Worm (Caenorhabditis elegans) whole organism, L1 larva: ENCODE data around the gene M163.10.
A peak's percentile ranks its signal among the peaks of the same experiment; 100 is the strongest.

Experiments
- C34B4.2 ChIP-seq: sonication (generic microtip); optimal IDR thresholded peaks from 2 replicates; lab custom pipeline; 2017; ENCODE audit warnings: mild to moderate bottlenecking, missing genetic modification characterization, missing compliant biosample characterization
- F16B12.6 ChIP-seq: fragments of 150-350 bp; optimal IDR thresholded peaks from 2 replicates; lab custom pipeline; 2014; ENCODE audit warnings: missing biosample characterization, missing genetic modification characterization
- aly-2 ChIP-seq: fragments of 150-350 bp; optimal IDR thresholded peaks from 2 replicates; lab custom pipeline; 2014; ENCODE audit warnings: missing biosample characterization, missing genetic modification characterization
- ama-1 ChIP-seq: fragments of 150-350 bp; optimal IDR thresholded peaks from 2 replicates; lab custom pipeline; 2014
- blmp-1 ChIP-seq: fragments of 150-350 bp; optimal IDR thresholded peaks from 2 replicates; lab custom pipeline; 2014; ENCODE audit warnings: missing biosample characterization, missing genetic modification characterization
- ceh-8 ChIP-seq: fragments of 200-800 bp; sonication (Bioruptor generic); optimal IDR thresholded peaks from 2 replicates; lab custom pipeline; 2018; ENCODE audit warnings: mild to moderate bottlenecking, missing genetic modification characterization, moderate library complexity, missing compliant biosample characterization
- ceh-82 ChIP-seq, 3 experiments: fragments of 150-350 bp in 1 of 3; sonication (generic microtip) in 2 of 3; optimal IDR thresholded peaks; 2 replicates each; lab custom pipeline; 2014 to 2017; ENCODE audit warnings: missing biosample characterization in 3 of 3, missing genetic modification characterization in 3 of 3
- ceh-90 ChIP-seq: sonication (generic microtip); optimal IDR thresholded peaks from 2 replicates; lab custom pipeline; 2016; ENCODE audit warnings: missing genetic modification characterization, missing compliant biosample characterization
- dpl-1 ChIP-seq, 3 experiments: fragments of 150-350 bp in 2 of 3; sonication (generic microtip) in 1 of 3; optimal IDR thresholded peaks; 2 replicates each; lab custom pipeline; 2014 to 2017; ENCODE audit warnings: missing biosample characterization in 3 of 3, missing genetic modification characterization in 3 of 3, missing genetic modification reagents in 3 of 3
- efl-1 ChIP-seq, 4 experiments: fragments of 150-350 bp; optimal IDR thresholded peaks in 3 of 4; peaks in 1 of 4; 1 replicate in 1 of 4; 2 replicates in 3 of 4; lab custom pipeline; 2014; ENCODE audit warnings: missing biosample characterization in 2 of 4, missing genetic modification characterization in 2 of 4, missing genetic modification reagents in 2 of 4
- efl-3 ChIP-seq: fragments of 200-800 bp; sonication (Bioruptor generic); optimal IDR thresholded peaks from 2 replicates; lab custom pipeline; 2018; ENCODE audit warnings: mild to moderate bottlenecking, missing genetic modification characterization, missing compliant biosample characterization
- egl-27 ChIP-seq, 2 experiments: fragments of 150-350 bp in 1 of 2; sonication (generic microtip); optimal IDR thresholded peaks; 3 replicates each; lab custom pipeline; 2017 to 2018; ENCODE audit warnings: missing biosample characterization in 2 of 2, missing genetic modification characterization in 2 of 2, missing genetic modification reagents in 2 of 2
- elt-3 ChIP-seq, 6 experiments: fragments of 150-350 bp in 1 of 6; sonication (generic microtip); optimal IDR thresholded peaks; 2 replicates each; lab custom pipeline; 2017 to 2018; ENCODE audit warnings: missing biosample characterization in 6 of 6, missing genetic modification characterization in 6 of 6, inconsistent platforms in 1 of 6
- ets-5 ChIP-seq: fragments of 200-800 bp; sonication (Bioruptor generic); IDR thresholded peaks from 2 replicates; pipeline ENCODE4 v1.3.6; 2022; ENCODE audit warnings: missing genetic modification characterization, missing compliant biosample characterization
- fkh-4 ChIP-seq: sonication (generic microtip); optimal IDR thresholded peaks from 2 replicates; lab custom pipeline; 2016; ENCODE audit warnings: missing compliant biosample characterization, missing genetic modification characterization, borderline replicate concordance
- grh-1 ChIP-seq: fragments of 200-800 bp; sonication (Bioruptor generic); IDR thresholded peaks from 2 replicates; pipeline ENCODE4 v1.3.6; 2022; ENCODE audit warnings: missing genetic modification reagents, missing genetic modification characterization, missing compliant biosample characterization
- hlh-17 ChIP-seq: fragments of 200-800 bp; sonication (Bioruptor generic); optimal IDR thresholded peaks from 2 replicates; lab custom pipeline; 2018; ENCODE audit warnings: missing genetic modification characterization, mild to moderate bottlenecking, missing compliant biosample characterization, moderate library complexity, borderline replicate concordance
- hpl-2 ChIP-seq: fragments of 150-350 bp; optimal IDR thresholded peaks from 2 replicates; lab custom pipeline; 2014; ENCODE audit warnings: missing biosample characterization, missing genetic modification reagents, missing genetic modification characterization
- irx-1 ChIP-seq: sonication (generic microtip); optimal IDR thresholded peaks from 2 replicates; lab custom pipeline; 2016; ENCODE audit warnings: missing genetic modification characterization, missing compliant biosample characterization
- lin-14 ChIP-seq: fragments of 200-800 bp; sonication (Bioruptor generic); optimal IDR thresholded peaks from 2 replicates; lab custom pipeline; 2018; ENCODE audit warnings: mild to moderate bottlenecking, missing genetic modification characterization, moderate library complexity, missing compliant biosample characterization
- lin-15B ChIP-seq: fragments of 150-350 bp; sonication (generic microtip); optimal IDR thresholded peaks from 3 replicates; lab custom pipeline; 2014; ENCODE audit warnings: missing biosample characterization, missing genetic modification characterization
- lin-39 ChIP-seq: fragments of 150-350 bp; optimal IDR thresholded peaks from 2 replicates; lab custom pipeline; 2014; ENCODE audit warnings: missing biosample characterization, missing genetic modification reagents, missing genetic modification characterization
- lsy-2 ChIP-seq, 2 experiments: fragments of 150-350 bp; optimal IDR thresholded peaks; 2 replicates each; lab custom pipeline; 2014; ENCODE audit warnings: missing biosample characterization in 2 of 2, missing genetic modification characterization in 2 of 2
- mab-9 ChIP-seq: fragments of 200-800 bp; sonication (Bioruptor generic); IDR thresholded peaks from 2 replicates; pipeline ENCODE4 v1.3.6; 2022; ENCODE audit warnings: missing genetic modification reagents, missing genetic modification characterization, missing compliant biosample characterization
- mdl-1 ChIP-seq, 2 experiments: fragments of 150-350 bp; optimal IDR thresholded peaks; 2 replicates each; lab custom pipeline; 2014 to 2017; ENCODE audit warnings: missing biosample characterization in 2 of 2, missing genetic modification characterization in 2 of 2, inconsistent platforms in 1 of 2
- nhr-11 ChIP-seq: fragments of 150-350 bp; optimal IDR thresholded peaks from 2 replicates; lab custom pipeline; 2014; ENCODE audit warnings: missing biosample characterization, missing genetic modification characterization
- nhr-12 ChIP-seq: sonication (generic microtip); optimal IDR thresholded peaks from 2 replicates; lab custom pipeline; 2017; ENCODE audit warnings: missing biosample characterization, missing genetic modification characterization
- nhr-20 ChIP-seq: sonication (generic microtip); optimal IDR thresholded peaks from 2 replicates; lab custom pipeline; 2016; ENCODE audit warnings: mild to moderate bottlenecking, missing genetic modification characterization, missing compliant biosample characterization
- nhr-237 ChIP-seq: fragments of 150-350 bp; optimal IDR thresholded peaks from 2 replicates; lab custom pipeline; 2014; ENCODE audit warnings: missing biosample characterization, missing genetic modification characterization
- nhr-28 ChIP-seq: fragments of 150-350 bp; optimal IDR thresholded peaks from 2 replicates; lab custom pipeline; 2014; ENCODE audit warnings: missing biosample characterization, missing genetic modification characterization
- nhr-71 ChIP-seq: sonication (generic microtip); optimal IDR thresholded peaks from 2 replicates; lab custom pipeline; 2016; ENCODE audit warnings: mild to moderate bottlenecking, missing genetic modification characterization, moderate library complexity, missing compliant biosample characterization
- nhr-84 ChIP-seq: sonication (generic microtip); optimal IDR thresholded peaks from 2 replicates; lab custom pipeline; 2017; ENCODE audit warnings: missing biosample characterization, missing genetic modification characterization
- nhr-85 ChIP-seq: sonication (generic microtip); peaks from one replicate; lab custom pipeline; 2016; ENCODE audit warnings: missing genetic modification characterization, inconsistent platforms, missing compliant biosample characterization
- pax-3 ChIP-seq: fragments of 200-800 bp; sonication (Bioruptor generic); optimal IDR thresholded peaks from 2 replicates; lab custom pipeline; 2018; ENCODE audit warnings: mild to moderate bottlenecking, missing genetic modification characterization, moderate library complexity, missing compliant biosample characterization
- pqm-1 ChIP-seq: sonication (generic microtip); optimal IDR thresholded peaks from 3 replicates; lab custom pipeline; 2017; ENCODE audit warnings: missing biosample characterization, missing genetic modification characterization
- rnt-1 ChIP-seq: sonication (generic microtip); optimal IDR thresholded peaks from 2 replicates; lab custom pipeline; 2016; ENCODE audit warnings: mild to moderate bottlenecking, missing genetic modification characterization, moderate library complexity, missing compliant biosample characterization
- snu-23 ChIP-seq: sonication (generic microtip); optimal IDR thresholded peaks from 2 replicates; lab custom pipeline; 2016; ENCODE audit warnings: missing genetic modification characterization, missing compliant biosample characterization
- sptf-1 ChIP-seq: fragments of 150-350 bp; optimal IDR thresholded peaks from 2 replicates; lab custom pipeline; 2014; ENCODE audit warnings: missing biosample characterization, missing genetic modification characterization
- sup-37 ChIP-seq: fragments of 200-800 bp; sonication (Bioruptor generic); optimal IDR thresholded peaks from 2 replicates; lab custom pipeline; 2018; ENCODE audit warnings: mild to moderate bottlenecking, missing genetic modification characterization, missing compliant biosample characterization
- swsn-7 ChIP-seq: sonication (generic microtip); optimal IDR thresholded peaks from 2 replicates; lab custom pipeline; 2016; ENCODE audit warnings: missing genetic modification characterization, missing compliant biosample characterization
- tbx-2 ChIP-seq: sonication (generic microtip); optimal IDR thresholded peaks from 2 replicates; lab custom pipeline; 2016; ENCODE audit warnings: missing genetic modification characterization, missing compliant biosample characterization
- unc-130 ChIP-seq: fragments of 150-350 bp; optimal IDR thresholded peaks from 2 replicates; lab custom pipeline; 2017; ENCODE audit warnings: missing biosample characterization, missing genetic modification characterization, inconsistent platforms
- unc-30 ChIP-seq: sonication (generic microtip); optimal IDR thresholded peaks from 2 replicates; lab custom pipeline; 2017; ENCODE audit warnings: missing biosample characterization, missing genetic modification characterization
- unc-62 ChIP-seq: fragments of 150-350 bp; optimal IDR thresholded peaks from 2 replicates; lab custom pipeline; 2014; ENCODE audit warnings: missing biosample characterization, missing genetic modification reagents, missing genetic modification characterization
- unc-86 ChIP-seq: sonication (generic microtip); optimal IDR thresholded peaks from 2 replicates; lab custom pipeline; 2016; ENCODE audit warnings: missing genetic modification characterization, missing compliant biosample characterization
- unc-98 ChIP-seq: fragments of 200-800 bp; sonication (Bioruptor generic); IDR thresholded peaks from 2 replicates; pipeline ENCODE4 v1.3.6; 2022; ENCODE audit warnings: missing genetic modification characterization, missing compliant biosample characterization
- zag-1 ChIP-seq: fragments of 150-350 bp; optimal IDR thresholded peaks from 2 replicates; lab custom pipeline; 2014; ENCODE audit warnings: missing biosample characterization, missing genetic modification characterization
- ztf-11 ChIP-seq, 2 experiments: sonication (generic microtip); optimal IDR thresholded peaks; 2 replicates each; lab custom pipeline; 2016 to 2017; ENCODE audit warnings: missing genetic modification characterization in 2 of 2, missing biosample characterization in 1 of 2, missing compliant biosample characterization in 1 of 2

The M163.10 gene

ce11 chrX:14489945-14490344 lies 19.2 kb downstream of the M163.10 start, which contains the start of gene his-24 (continued):
- no peak for TF ChIP-seq hpl-2
- TF ChIP-seq nhr-84: no peak
- TF ChIP-seq efl-3 (GFP tag; lab: Kevin White, UChicago): peak; percentile 39
- TF ChIP-seq sup-37 (GFP tag; lab: Kevin White, UChicago): peak; percentile 43
- TF ChIP-seq fkh-4: no peak
- TF ChIP-seq swsn-7 (tag; lab: Kevin White, UChicago): peak; percentile 97
- peak; percentile 46 to 48 for TF ChIP-seq efl-1 (optimal IDR thresholded peaks at IDR 0.05; lab: Kevin White, UChicago)
- TF ChIP-seq efl-1 (GFP tag; optimal IDR thresholded peaks at IDR 0.05 in 1 of 2; lab: Kevin White, UChicago): peak in 1 of 2 experiments; percentile 53
- TF ChIP-seq unc-86 (tag; lab: Kevin White, UChicago): peak; percentile 51
- TF ChIP-seq lin-39 (tag; lab: Kevin White, UChicago): peak; percentile 14
- no peak for TF ChIP-seq nhr-237 (tag; lab: Kevin White, UChicago)
- peak; percentile 72 for TF ChIP-seq tbx-2 (tag; lab: Kevin White, UChicago)
- TF ChIP-seq sptf-1 (tag; lab: Kevin White, UChicago): no peak
- no peak for TF ChIP-seq hlh-17 (GFP tag; lab: Kevin White, UChicago)
- TF ChIP-seq aly-2: no peak
- peak in 1 of 2 experiments; percentile 70 for TF ChIP-seq ztf-11 (tag; optimal IDR thresholded peaks at IDR 0.05; lab: Kevin White, UChicago)
- peak in 2 of 6 experiments; percentile 9 to 56 for TF ChIP-seq elt-3 (tag; optimal IDR thresholded peaks at IDR 0.05; lab: Kevin White, UChicago)
- no peak for TF ChIP-seq C34B4.2 (tag; lab: Kevin White, UChicago)
- TF ChIP-seq ceh-8 (GFP tag; lab: Kevin White, UChicago): peak; percentile 52
- TF ChIP-seq F16B12.6 (tag; lab: Kevin White, UChicago): peak; percentile 28
- peak; percentile 18 for TF ChIP-seq pax-3 (tag; lab: Kevin White, UChicago)
- TF ChIP-seq nhr-20 (tag; lab: Kevin White, UChicago): peak; percentile 79
- peak; percentile 68 for TF ChIP-seq grh-1 (GFP tag; lab: Robert Waterston, UW)
- TF ChIP-seq irx-1 (tag; lab: Kevin White, UChicago): peak; percentile 64
- TF ChIP-seq ceh-90 (tag; lab: Kevin White, UChicago): no peak
- TF ChIP-seq lsy-2 (tag; optimal IDR thresholded peaks at IDR 0.05; lab: Kevin White, UChicago): peak; percentile 52 to 66
- no peak for TF ChIP-seq nhr-12 (tag; lab: Kevin White, UChicago)
- TF ChIP-seq unc-62 (GFP tag; lab: Kevin White, UChicago): no peak
- TF ChIP-seq lin-15B (tag; lab: Kevin White, UChicago): no peak
- TF ChIP-seq unc-98: no peak
- TF ChIP-seq egl-27 (tag; optimal IDR thresholded peaks at IDR 0.05; lab: Kevin White, UChicago): no peak

- TF ChIP-seq C34B4.2 (tag; lab: Kevin White, UChicago) (no peak), nhr-84 (no peak), grh-1 (GFP tag; lab: Robert Waterston, UW) (no peak), ceh-82 (tag; optimal IDR thresholded peaks at IDR 0.05; lab: Kevin White, UChicago) (no peak), pqm-1 (tag; lab: Kevin White, UChicago) (no peak)
These were observed 19.7 kb downstream of the M163.10 start for ce11 chrX:14490486-14490885.

- TF ChIP-seq aly-2 (no peak), snu-23 (GFP tag; lab: Kevin White, UChicago) (peak; percentile 17), tbx-2 (tag; lab: Kevin White, UChicago) (peak; percentile 39), nhr-28 (tag; lab: Kevin White, UChicago) (no peak), swsn-7 (tag; lab: Kevin White, UChicago) (no peak), mdl-1 (tag; optimal IDR thresholded peaks at IDR 0.05; lab: Kevin White, UChicago) (no peak), nhr-71 (tag; lab: Kevin White, UChicago) (peak; percentile 25), unc-30 (tag; lab: Kevin White, UChicago) (no peak), unc-130 (tag; lab: Kevin White, UChicago) (no peak), zag-1 (tag; lab: Kevin White, UChicago) (no peak), dpl-1 (GFP tag; optimal IDR thresholded peaks at IDR 0.05; lab: Kevin White, UChicago) (no peak), blmp-1 (peak; percentile 44), rnt-1 (peak; percentile 1), ama-1 (lab: Kevin White, UChicago) (peak; percentile 68), pax-3 (tag; lab: Kevin White, UChicago) (no peak), nhr-84 (no peak), nhr-11 (tag; lab: Kevin White, UChicago) (no peak), hpl-2 (no peak), ets-5 (no peak), nhr-85 (peak; percentile 80), efl-1 (optimal IDR thresholded peaks at IDR 0.05; lab: Kevin White, UChicago) (no peak), efl-1 (GFP tag; optimal IDR thresholded peaks at IDR 0.05 in 1 of 2; lab: Kevin White, UChicago) (peak in 1 of 2 experiments; percentile 20), lin-14 (peak; percentile 54), mab-9 (no peak), grh-1 (GFP tag; lab: Robert Waterston, UW) (peak; percentile 28; the same call in 1 of the 2 replicates), ztf-11 (tag; optimal IDR thresholded peaks at IDR 0.05; lab: Kevin White, UChicago) (no peak)
These were observed 20.3 kb downstream of the M163.10 start for ce11 chrX:14491103-14491502.
